Fruit fly (Drosophila melanogaster) whole organism, embryonic: Measurements from ENCODE around the gene CG43245.

Experiments
- Atf6 ChIP-seq: fragments of 200-800 bp; sonication (Bioruptor generic); IDR thresholded peaks from 2 replicates; pipeline ENCODE4 v1.3.6; 2022; ENCODE audit warnings: missing biosample characterization, missing genetic modification characterization
- CG10147 ChIP-seq: fragments of 200-800 bp; sonication (Bioruptor generic); optimal IDR thresholded peaks from 2 replicates; lab custom pipeline; 2019; ENCODE audit warnings: missing biosample characterization, mild to moderate bottlenecking, missing genetic modification characterization, moderate library complexity
- CG10565 ChIP-seq: fragments of 200-800 bp; sonication (Bioruptor generic); optimal IDR thresholded peaks from 3 replicates; lab custom pipeline; 2016; ENCODE audit warnings: missing biosample characterization, mild to moderate bottlenecking, missing genetic modification characterization
- CG10654 ChIP-seq: fragments of 200-800 bp; sonication (Bioruptor generic); optimal IDR thresholded peaks from 2 replicates; lab custom pipeline; 2016; ENCODE audit warnings: missing biosample characterization, missing genetic modification characterization
- CG11560 ChIP-seq: fragments of 200-800 bp; sonication (Bioruptor generic); IDR thresholded peaks from 3 replicates; pipeline ENCODE4 v1.3.6; 2022; ENCODE audit warnings: missing biosample characterization, missing genetic modification characterization
- CG11723 ChIP-seq: fragments of 200-800 bp; sonication (Bioruptor generic); optimal IDR thresholded peaks from 2 replicates; lab custom pipeline; 2017; ENCODE audit warnings: missing biosample characterization, mild to moderate bottlenecking, missing genetic modification characterization
- CG12299 ChIP-seq: fragments of 200-800 bp; sonication (Bioruptor generic); optimal IDR thresholded peaks from 2 replicates; lab custom pipeline; 2018; ENCODE audit warnings: missing biosample characterization, mild to moderate bottlenecking, missing genetic modification characterization
- CG13424 ChIP-seq: fragments of 200-800 bp; sonication (Bioruptor generic); optimal IDR thresholded peaks from 2 replicates; lab custom pipeline; 2019; ENCODE audit warnings: missing biosample characterization, mild to moderate bottlenecking, missing genetic modification characterization, moderate library complexity
- CG13775 ChIP-seq: fragments of 200-800 bp; sonication (Bioruptor generic); optimal IDR thresholded peaks from 3 replicates; lab custom pipeline; 2017; ENCODE audit warnings: missing biosample characterization, mild to moderate bottlenecking, missing genetic modification characterization
- CG15696 ChIP-seq: fragments of 200-800 bp; sonication (Bioruptor generic); optimal IDR thresholded peaks from 2 replicates; lab custom pipeline; 2019; ENCODE audit warnings: missing biosample characterization, mild to moderate bottlenecking, missing genetic modification characterization, moderate library complexity
- CG17328 ChIP-seq: fragments of 200-800 bp; sonication (Bioruptor generic); IDR thresholded peaks from 2 replicates; pipeline ENCODE4 v1.3.6; 2022; ENCODE audit warnings: missing biosample characterization, missing genetic modification characterization
- CG1792 ChIP-seq: fragments of 200-800 bp; sonication (Bioruptor generic); optimal IDR thresholded peaks from 2 replicates; lab custom pipeline; 2016; ENCODE audit warnings: missing biosample characterization, missing genetic modification characterization
- CG18011 ChIP-seq: fragments of 200-800 bp; sonication (Bioruptor generic); optimal IDR thresholded peaks from 2 replicates; lab custom pipeline; 2017; ENCODE audit warnings: missing biosample characterization, missing genetic modification characterization, mild to moderate bottlenecking, moderate library complexity, missing genotype
- CG2199 ChIP-seq: fragments of 200-800 bp; sonication (Bioruptor generic); IDR thresholded peaks from 3 replicates; pipeline ENCODE4 v1.3.6; 2022; ENCODE audit warnings: missing biosample characterization, missing genetic modification characterization
- CG2678 ChIP-seq: fragments of 200-800 bp; sonication (Bioruptor generic); optimal IDR thresholded peaks from 3 replicates; lab custom pipeline; 2019; ENCODE audit warnings: missing biosample characterization, mild to moderate bottlenecking, missing genetic modification characterization, moderate library complexity
- CG3838 ChIP-seq: fragments of 200-800 bp; sonication (Bioruptor generic); optimal IDR thresholded peaks from 3 replicates; lab custom pipeline; 2016; ENCODE audit warnings: missing biosample characterization, missing genetic modification characterization
- CG6272 ChIP-seq: fragments of 200-800 bp; sonication (Bioruptor generic); IDR thresholded peaks from 2 replicates; pipeline ENCODE4 v1.3.6; 2022; ENCODE audit warnings: missing biosample characterization, missing genetic modification characterization
- CG6813 ChIP-seq: fragments of 200-800 bp; sonication (Bioruptor generic); optimal IDR thresholded peaks from 2 replicates; lab custom pipeline; 2017; ENCODE audit warnings: missing biosample characterization, missing genetic modification characterization, mild to moderate bottlenecking, moderate library complexity, missing genetic modification reagents
- CG7745 ChIP-seq: fragments of 200-800 bp; sonication (Bioruptor generic); optimal IDR thresholded peaks from 2 replicates; lab custom pipeline; 2018; ENCODE audit warnings: missing biosample characterization, mild to moderate bottlenecking, missing genetic modification characterization, moderate library complexity
- CG8359 ChIP-seq: fragments of 200-800 bp; sonication (Bioruptor generic); optimal IDR thresholded peaks from 2 replicates; lab custom pipeline; 2017; ENCODE audit warnings: missing biosample characterization, mild to moderate bottlenecking, missing genetic modification characterization, borderline replicate concordance
- CG8388 ChIP-seq: fragments of 200-800 bp; sonication (Bioruptor generic); optimal IDR thresholded peaks from 2 replicates; lab custom pipeline; 2019; ENCODE audit warnings: missing biosample characterization, mild to moderate bottlenecking, missing genetic modification characterization, moderate library complexity
- Ets97D ChIP-seq: fragments of 200-800 bp; sonication (Bioruptor generic); optimal IDR thresholded peaks from 3 replicates; lab custom pipeline; 2016; ENCODE audit warnings: missing biosample characterization, missing genetic modification characterization
- HLH54F ChIP-seq: fragments of 200-800 bp; sonication (Bioruptor generic); optimal IDR thresholded peaks from 3 replicates; lab custom pipeline; 2016; ENCODE audit warnings: missing biosample characterization, missing genetic modification characterization
- Hsf ChIP-seq: fragments of 200-800 bp; sonication (Bioruptor generic); optimal IDR thresholded peaks from 3 replicates; lab custom pipeline; 2016; ENCODE audit warnings: missing biosample characterization, missing genetic modification characterization
- Lhr ChIP-seq: fragments of 200-800 bp; sonication (Bioruptor generic); optimal IDR thresholded peaks from 3 replicates; lab custom pipeline; 2017; ENCODE audit warnings: mild to moderate bottlenecking, missing biosample characterization, missing genetic modification reagents, missing genetic modification characterization
- NFAT ChIP-seq: fragments of 200-800 bp; sonication (Bioruptor generic); IDR thresholded peaks from 2 replicates; pipeline ENCODE4 v1.3.6; 2022; ENCODE audit warnings: missing biosample characterization, missing genetic modification characterization
- NK7.1 ChIP-seq: fragments of 200-800 bp; sonication (Bioruptor generic); optimal IDR thresholded peaks from 3 replicates; lab custom pipeline; 2016; ENCODE audit warnings: missing biosample characterization, missing genetic modification characterization
- Nf-YB ChIP-seq: fragments of 200-800 bp; sonication (Bioruptor generic); optimal IDR thresholded peaks from 3 replicates; lab custom pipeline; 2019; ENCODE audit warnings: missing biosample characterization, mild to moderate bottlenecking, missing genetic modification characterization, moderate library complexity
- Oaz ChIP-seq: fragments of 200-800 bp; sonication (Bioruptor generic); IDR thresholded peaks from 2 replicates; pipeline ENCODE4 v1.3.6; 2022; ENCODE audit warnings: missing biosample characterization, missing genetic modification characterization
- Oli ChIP-seq: fragments of 200-800 bp; sonication (Bioruptor generic); optimal IDR thresholded peaks from 2 replicates; lab custom pipeline; 2018; ENCODE audit warnings: missing biosample characterization, mild to moderate bottlenecking, missing genetic modification characterization, moderate library complexity
- Ravus ChIP-seq: fragments of 200-800 bp; sonication (Bioruptor generic); IDR thresholded peaks from 2 replicates; pipeline ENCODE4 v1.3.6; 2022; ENCODE audit warnings: missing biosample characterization, missing genetic modification characterization
- Sry-δ ChIP-seq: fragments of 200-800 bp; sonication (Bioruptor generic); optimal IDR thresholded peaks from 2 replicates; lab custom pipeline; 2016; ENCODE audit warnings: missing biosample characterization, missing genetic modification characterization
- ash1 ChIP-seq: fragments of 200-800 bp; sonication (Bioruptor generic); optimal IDR thresholded peaks from 2 replicates; lab custom pipeline; 2018; ENCODE audit warnings: missing biosample characterization, mild to moderate bottlenecking, missing genetic modification characterization
- chif ChIP-seq, 2 experiments: fragments of 200-800 bp; sonication (Bioruptor generic); optimal IDR thresholded peaks; 3 replicates each; lab custom pipeline; 2016; ENCODE audit warnings: missing biosample characterization in 2 of 2, missing genetic modification characterization in 2 of 2
- corto ChIP-seq: fragments of 200-800 bp; sonication (Bioruptor generic); optimal IDR thresholded peaks from 2 replicates; lab custom pipeline; 2016; ENCODE audit warnings: missing biosample characterization, mild to moderate bottlenecking, missing genetic modification characterization, moderate library complexity
- dati ChIP-seq: fragments of 200-800 bp; sonication (Bioruptor generic); IDR thresholded peaks from 2 replicates; pipeline ENCODE4 v1.3.6; 2022; ENCODE audit warnings: missing biosample characterization, missing genetic modification characterization
- ewg ChIP-seq: fragments of 200-800 bp; sonication (Bioruptor generic); optimal IDR thresholded peaks from 3 replicates; lab custom pipeline; 2017; ENCODE audit warnings: mild to moderate bottlenecking, missing biosample characterization, missing genetic modification reagents, missing genetic modification characterization
- gcm ChIP-seq: fragments of 200-800 bp; sonication (Bioruptor generic); optimal IDR thresholded peaks from 2 replicates; lab custom pipeline; 2019; ENCODE audit warnings: missing biosample characterization, mild to moderate bottlenecking, missing genetic modification characterization, moderate library complexity
- her ChIP-seq: fragments of 200-800 bp; sonication (Bioruptor generic); optimal IDR thresholded peaks from 2 replicates; lab custom pipeline; 2016; ENCODE audit warnings: missing biosample characterization, missing genetic modification characterization
- lbe ChIP-seq: fragments of 200-800 bp; sonication (Bioruptor generic); optimal IDR thresholded peaks from 2 replicates; lab custom pipeline; 2016; ENCODE audit warnings: missing biosample characterization, mild to moderate bottlenecking, missing genetic modification characterization
- pita ChIP-seq: fragments of 200-800 bp; sonication (Bioruptor generic); optimal IDR thresholded peaks from 2 replicates; lab custom pipeline; 2017; ENCODE audit warnings: missing biosample characterization, mild to moderate bottlenecking, missing genetic modification characterization
- pnt ChIP-seq: fragments of 200-800 bp; sonication (Bioruptor generic); optimal IDR thresholded peaks from 3 replicates; lab custom pipeline; 2016; ENCODE audit warnings: missing biosample characterization, missing genetic modification characterization
- schlank ChIP-seq: fragments of 200-800 bp; sonication (Bioruptor generic); optimal IDR thresholded peaks from 2 replicates; lab custom pipeline; 2018; ENCODE audit warnings: missing biosample characterization, mild to moderate bottlenecking, missing genetic modification characterization
- sens-2 ChIP-seq: fragments of 200-800 bp; sonication (Bioruptor generic); IDR thresholded peaks from 2 replicates; pipeline ENCODE4 v1.3.6; 2022; ENCODE audit warnings: missing biosample characterization, missing genetic modification characterization
- sisA ChIP-seq: fragments of 200-800 bp; sonication (Bioruptor generic); IDR thresholded peaks from 2 replicates; pipeline ENCODE4 v1.3.6; 2022; ENCODE audit warnings: missing biosample characterization, missing genetic modification characterization
- usp ChIP-seq: fragments of >200 bp; optimal IDR thresholded peaks from 2 replicates; lab custom pipeline; 2017; ENCODE audit warnings: missing biosample characterization, missing genetic modification characterization
- vfl ChIP-seq: fragments of 200-800 bp; sonication (Bioruptor generic); optimal IDR thresholded peaks from 2 replicates; lab custom pipeline; 2016; ENCODE audit warnings: missing biosample characterization, missing genetic modification characterization
- vvl ChIP-seq: fragments of 200-800 bp; sonication (Bioruptor generic); IDR thresholded peaks from 2 replicates; pipeline ENCODE4 v1.3.6; 2022; ENCODE audit warnings: missing biosample characterization, missing genetic modification characterization
- wor ChIP-seq: fragments of 200-800 bp; sonication (Bioruptor generic); IDR thresholded peaks from 2 replicates; pipeline ENCODE4 v1.3.6; 2022; ENCODE audit warnings: missing biosample characterization, missing genetic modification characterization
- zf30C ChIP-seq: fragments of 200-800 bp; sonication (Bioruptor generic); optimal IDR thresholded peaks from 3 replicates; lab custom pipeline; 2018; ENCODE audit warnings: missing biosample characterization, mild to moderate bottlenecking, missing genetic modification characterization

The CG43245 gene

dm6 chr3L:10776367-10777026 lies 4.8 kb downstream of the CG43245 start (continued):
- TF ChIP-seq Oli (tag; lab: Kevin White, UChicago) = peak; percentile 91
- peak; percentile 43 for TF ChIP-seq schlank (tag; lab: Kevin White, UChicago)
- TF ChIP-seq CG2199 (GFP tag; lab: Robert Waterston, UW) = peak; percentile 85; the same call in 2 of the 3 replicates
- TF ChIP-seq CG10147 (GFP tag; lab: Kevin White, UChicago) = peak; percentile 61
- TF ChIP-seq sens-2 (GFP tag; lab: Robert Waterston, UW) = peak; percentile 90
- peak; percentile 81 for TF ChIP-seq CG11723 (GFP tag; lab: Kevin White, UChicago)
- peak; percentile 83 for TF ChIP-seq CG1792 (GFP tag; lab: Kevin White, UChicago)
- TF ChIP-seq CG2678 (tag; lab: Kevin White, UChicago) = peak; percentile 87
- TF ChIP-seq NFAT (GFP tag; lab: Robert Waterston, UW) = peak; percentile 34; the same call in 1 of the 2 replicates
- TF ChIP-seq Oaz (GFP tag; lab: Robert Waterston, UW) = peak; percentile 87
- TF ChIP-seq CG8388 (GFP tag; lab: Kevin White, UChicago) = peak; percentile 93
- peak; percentile 80 for TF ChIP-seq CG6272 (GFP tag; lab: Robert Waterston, UW)
- TF ChIP-seq ash1 (GFP tag; lab: Kevin White, UChicago) = no peak
- TF ChIP-seq chif (GFP tag; optimal IDR thresholded peaks at IDR 0.05; lab: Kevin White, UChicago) = peak; percentile 90 to 92
- TF ChIP-seq Atf6 (GFP tag; lab: Robert Waterston, UW) = peak; percentile 71
- peak; percentile 58 for TF ChIP-seq Nf-YB
- peak; percentile 79 for TF ChIP-seq CG6813 (GFP tag; lab: Kevin White, UChicago)
- peak; percentile 51 for TF ChIP-seq Ets97D (GFP tag; lab: Kevin White, UChicago)
- TF ChIP-seq CG11560 (tag; lab: Robert Waterston, UW) = peak; percentile 82
- TF ChIP-seq Ravus = peak; percentile 54
- TF ChIP-seq CG15696 = no peak
- TF ChIP-seq vvl (GFP tag; lab: Robert Waterston, UW) = peak; percentile 97
- TF ChIP-seq vfl (GFP tag; lab: Kevin White, UChicago) = peak; percentile 36
- peak; percentile 85 for TF ChIP-seq Hsf (GFP tag; lab: Kevin White, UChicago)
- TF ChIP-seq gcm (GFP tag; lab: Kevin White, UChicago) = peak; percentile 78
- TF ChIP-seq zf30C = no peak
- TF ChIP-seq CG10565 = peak; percentile 50
- peak; percentile 17 for TF ChIP-seq CG3838 (GFP tag; lab: Kevin White, UChicago)
- peak; percentile 86 for TF ChIP-seq her (GFP tag; lab: Kevin White, UChicago)
- peak; percentile 88 for TF ChIP-seq CG10654
- no peak for TF ChIP-seq usp (GFP tag; lab: Kevin White, UChicago)
- TF ChIP-seq sisA (GFP tag; lab: Robert Waterston, UW) = peak; percentile 96
- TF ChIP-seq pnt = peak; percentile 94
- peak; percentile 69 for TF ChIP-seq CG8359 (GFP tag; lab: Kevin White, UChicago)
- TF ChIP-seq pita (GFP tag; lab: Kevin White, UChicago) = no peak
- TF ChIP-seq Lhr (GFP tag; lab: Kevin White, UChicago) = peak; percentile 65
- peak; percentile 98 for TF ChIP-seq corto (GFP tag; lab: Kevin White, UChicago)
- peak; percentile 88 for TF ChIP-seq ewg (GFP tag; lab: Kevin White, UChicago)
- TF ChIP-seq CG18011 (GFP tag; lab: Kevin White, UChicago) = peak; percentile 53
- peak; percentile 61 for TF ChIP-seq CG13775 (GFP tag; lab: Kevin White, UChicago)
- peak; percentile 74 for TF ChIP-seq CG12299 (tag; lab: Kevin White, UChicago)
- TF ChIP-seq HLH54F (GFP tag; lab: Kevin White, UChicago) = peak; percentile 61
- peak; percentile 98 for TF ChIP-seq lbe (GFP tag; lab: Kevin White, UChicago)
- TF ChIP-seq dati (GFP tag; lab: Robert Waterston, UW) = peak; percentile 78
- peak; percentile 56 for TF ChIP-seq NK7.1 (GFP tag; lab: Kevin White, UChicago)
- peak; percentile 53 for TF ChIP-seq Sry-δ (GFP tag; lab: Kevin White, UChicago)
- peak; percentile 82 for TF ChIP-seq CG13424
- TF ChIP-seq wor (GFP tag; lab: Robert Waterston, UW) = peak; percentile 91
- TF ChIP-seq CG17328 = peak; percentile 93
- TF ChIP-seq CG7745 (tag; lab: Kevin White, UChicago) = no peak
